Worm (Caenorhabditis elegans) whole organism, early embryonic: Measurements from ENCODE around the gene algn-2.
A peak's percentile ranks its signal among the peaks of the same experiment; 100 is the strongest.

Experiments used
- B0310.2 ChIP-seq: sonication (generic microtip); optimal IDR thresholded peaks from 2 replicates; lab custom pipeline; 2016; ENCODE audit warnings: mild to moderate bottlenecking, missing genetic modification characterization, missing compliant biosample characterization
- F13C5.2 ChIP-seq: sonication (generic microtip); optimal IDR thresholded peaks from 2 replicates; lab custom pipeline; 2017; ENCODE audit warnings: mild to moderate bottlenecking, missing genetic modification characterization, inconsistent platforms, missing compliant biosample characterization
- aly-1 ChIP-seq: sonication (generic microtip); optimal IDR thresholded peaks from 2 replicates; lab custom pipeline; 2016; ENCODE audit warnings: missing genetic modification characterization, missing compliant biosample characterization
- ama-1 ChIP-seq: fragments of 150-350 bp; optimal IDR thresholded peaks from 2 replicates; lab custom pipeline; 2014
- ceh-13 ChIP-seq: fragments of 200-800 bp; sonication (Bioruptor generic); optimal IDR thresholded peaks from 2 replicates; lab custom pipeline; 2018; ENCODE audit warnings: mild to moderate bottlenecking, missing genetic modification characterization, missing compliant biosample characterization
- ceh-36 ChIP-seq: sonication (generic microtip); optimal IDR thresholded peaks from 2 replicates; lab custom pipeline; 2016; ENCODE audit warnings: missing genetic modification characterization, inconsistent platforms, missing compliant biosample characterization
- ets-7 ChIP-seq: sonication (generic microtip); optimal IDR thresholded peaks from 2 replicates; lab custom pipeline; 2016; ENCODE audit warnings: missing genotype, missing genetic modification characterization, missing compliant biosample characterization
- flt-1 ChIP-seq: fragments of 200-800 bp; sonication (Bioruptor generic); IDR thresholded peaks from 2 replicates; pipeline ENCODE4 v1.3.6; 2022; ENCODE audit warnings: missing genetic modification characterization, missing compliant biosample characterization
- hmbx-1 ChIP-seq: sonication (generic microtip); optimal IDR thresholded peaks from 2 replicates; lab custom pipeline; 2016; ENCODE audit warnings: mild to moderate bottlenecking, missing genetic modification characterization, missing compliant biosample characterization
- hmg-4 ChIP-seq: fragments of 200-800 bp; sonication (Bioruptor generic); optimal IDR thresholded peaks from 2 replicates; lab custom pipeline; 2018; ENCODE audit warnings: mild to moderate bottlenecking, missing genetic modification characterization, missing compliant biosample characterization
- hnd-1 ChIP-seq: sonication (generic microtip); optimal IDR thresholded peaks from 2 replicates; lab custom pipeline; 2016; ENCODE audit warnings: missing genetic modification characterization, missing compliant biosample characterization
- pes-1 ChIP-seq: fragments of 200-800 bp; sonication (Bioruptor generic); IDR thresholded peaks from 2 replicates; pipeline ENCODE4 v1.3.6; 2022; ENCODE audit warnings: missing genetic modification reagents, missing genetic modification characterization, missing compliant biosample characterization
- scrt-1 ChIP-seq: fragments of 200-800 bp; sonication (Bioruptor generic); IDR thresholded peaks from 2 replicates; pipeline ENCODE4 v1.3.6; 2022; ENCODE audit warnings: missing genetic modification characterization, missing compliant biosample characterization
- sea-1 ChIP-seq: fragments of 200-800 bp; sonication (Bioruptor generic); conservative IDR thresholded peaks from 2 replicates; pipeline ENCODE4 v1.3.6; 2022; ENCODE audit warnings: missing genetic modification characterization, missing compliant biosample characterization
- tbx-11 ChIP-seq: fragments of 200-800 bp; sonication (Bioruptor generic); IDR thresholded peaks from 2 replicates; pipeline ENCODE4 v1.3.6; 2022; ENCODE audit warnings: missing genetic modification characterization, missing compliant biosample characterization
- tbx-37 ChIP-seq: fragments of 200-800 bp; sonication (Bioruptor generic); conservative IDR thresholded peaks from 2 replicates; pipeline ENCODE4 v1.3.6; 2022; ENCODE audit warnings: missing genetic modification reagents, missing genetic modification characterization, missing compliant biosample characterization
- tra-4 ChIP-seq: sonication (generic microtip); optimal IDR thresholded peaks from 2 replicates; lab custom pipeline; 2017; ENCODE audit warnings: missing genetic modification characterization, missing compliant biosample characterization

algn-2 gene

ce11 chrII:5365645-5366044 is 9.4 kb upstream of the algn-2 start, which contains the start of gene F09E5.16:
TSS of gene F09E5.16 (minus strand) at chrII:5365745.
- no peak for TF ChIP-seq ets-7 (tag; lab: Kevin White, UChicago)
- TF ChIP-seq pes-1: no peak
- TF ChIP-seq ceh-13 (GFP tag; lab: Kevin White, UChicago): no peak
- TF ChIP-seq scrt-1: no peak
- no peak for TF ChIP-seq B0310.2
- no peak for TF ChIP-seq hnd-1 (tag; lab: Kevin White, UChicago)
- no peak for TF ChIP-seq tbx-37
- TF ChIP-seq F13C5.2: no peak
- TF ChIP-seq sea-1: no peak
- no peak for TF ChIP-seq flt-1 (GFP tag; lab: Robert Waterston, UW)
- no peak for TF ChIP-seq tbx-11
- no peak for TF ChIP-seq aly-1 (tag; lab: Kevin White, UChicago)

ce11 chrII:5370641-5371040 is 4.4 kb upstream of the algn-2 start, which contains the start of gene F09E5.12:
TSS of gene F09E5.12 (minus strand) at chrII:5370741.
- TF ChIP-seq tbx-37 (no peak), ama-1 (lab: Kevin White, UChicago) (no peak), scrt-1 (no peak), hmg-4 (GFP tag; lab: Kevin White, UChicago) (no peak), pes-1 (no peak), ceh-36 (tag; lab: Kevin White, UChicago) (no peak), ets-7 (tag; lab: Kevin White, UChicago) (no peak)

- TF ChIP-seq hmbx-1 (tag; lab: Kevin White, UChicago) (no peak), flt-1 (GFP tag; lab: Robert Waterston, UW) (0 out of 2 replicates have a peak, but pooled peaks have one; percentile 54), tbx-11 (no peak), ama-1 (lab: Kevin White, UChicago) (no peak), hmg-4 (GFP tag; lab: Kevin White, UChicago) (peak; percentile 20), tra-4 (tag; lab: Kevin White, UChicago) (no peak), sea-1 (no peak), aly-1 (tag; lab: Kevin White, UChicago) (no peak), F13C5.2 (peak; percentile 36), pes-1 (no peak), scrt-1 (no peak), B0310.2 (no peak), ceh-13 (GFP tag; lab: Kevin White, UChicago) (no peak), ceh-36 (tag; lab: Kevin White, UChicago) (no peak), ets-7 (tag; lab: Kevin White, UChicago) (no peak), hnd-1 (tag; lab: Kevin White, UChicago) (no peak), tbx-37 (0 out of 2 replicates have a peak, but pooled peaks have one; percentile 27)
Measured at ce11 chrII:5373275-5374047, 1.6 kb upstream of the algn-2 start, which contains the start of the genes agt-2 and F09E5.3. TSS of gene agt-2 (minus strand) at chrII:5373827. TSS of gene F09E5.3 (plus strand) at chrII:5373997.

- TF ChIP-seq ets-7 (tag; lab: Kevin White, UChicago): no peak
- no peak for TF ChIP-seq tra-4 (tag; lab: Kevin White, UChicago)
Measured at ce11 chrII:5377467-5378238, 2.6 kb downstream of the algn-2 start, which contains the start of gene prdx-2. TSS of gene prdx-2 (plus strand) at chrII:5378195.

- TF ChIP-seq ama-1 (lab: Kevin White, UChicago): no peak
- TF ChIP-seq hnd-1 (tag; lab: Kevin White, UChicago): no peak
- TF ChIP-seq flt-1 (GFP tag; lab: Robert Waterston, UW): no peak
- no peak for TF ChIP-seq ceh-13 (GFP tag; lab: Kevin White, UChicago)
- TF ChIP-seq sea-1: no peak
- TF ChIP-seq pes-1: no peak
- no peak for TF ChIP-seq hmg-4 (GFP tag; lab: Kevin White, UChicago)
- TF ChIP-seq B0310.2: no peak
- no peak for TF ChIP-seq aly-1 (tag; lab: Kevin White, UChicago)
- TF ChIP-seq F13C5.2: no peak
- TF ChIP-seq ceh-36 (tag; lab: Kevin White, UChicago): no peak
- no peak for TF ChIP-seq hmbx-1 (tag; lab: Kevin White, UChicago)
- no peak for TF ChIP-seq ets-7 (tag; lab: Kevin White, UChicago)
- TF ChIP-seq tbx-37: no peak
- no peak for TF ChIP-seq tra-4 (tag; lab: Kevin White, UChicago)
- no peak for TF ChIP-seq tbx-11
- TF ChIP-seq scrt-1: no peak
Measured at ce11 chrII:5378239-5378521, 3.1 kb downstream of the algn-2 start.

- no peak for TF ChIP-seq ets-7 (tag; lab: Kevin White, UChicago)
- TF ChIP-seq tra-4 (tag; lab: Kevin White, UChicago): no peak
- peak; percentile 41 for TF ChIP-seq hmg-4 (GFP tag; lab: Kevin White, UChicago)
Measured at ce11 chrII:5379614-5380077, 4.6 kb downstream of the algn-2 start, which contains the start of gene pkc-3. TSS of gene pkc-3 (plus strand) at chrII:5380027.

ce11 chrII:5384282-5384681 is 9.2 kb downstream of the algn-2 start:
- TF ChIP-seq ama-1 (lab: Kevin White, UChicago) (no peak), ets-7 (tag; lab: Kevin White, UChicago) (no peak), hmg-4 (GFP tag; lab: Kevin White, UChicago) (no peak), scrt-1 (no peak), hnd-1 (tag; lab: Kevin White, UChicago) (no peak), ceh-36 (tag; lab: Kevin White, UChicago) (no peak), hmbx-1 (tag; lab: Kevin White, UChicago) (no peak), tra-4 (tag; lab: Kevin White, UChicago) (no peak), pes-1 (no peak), sea-1 (no peak), ceh-13 (GFP tag; lab: Kevin White, UChicago) (no peak), flt-1 (GFP tag; lab: Robert Waterston, UW) (no peak)
